Worm (Caenorhabditis elegans) whole organism, L3 larva: Measurements from ENCODE around the gene T13C5.7.

ENCODE experiments used
- R02D3.7 ChIP-seq: fragments of 150-350 bp; optimal IDR thresholded peaks from 2 replicates; lab custom pipeline; 2014; ENCODE audit warnings: missing biosample characterization, missing genetic modification characterization
- ZK546.5 ChIP-seq: sonication (generic microtip); optimal IDR thresholded peaks from 2 replicates; lab custom pipeline; 2017; ENCODE audit warnings: missing biosample characterization, missing genetic modification characterization
- aly-2 ChIP-seq: fragments of 150-350 bp; optimal IDR thresholded peaks from 2 replicates; lab custom pipeline; 2014; ENCODE audit warnings: missing biosample characterization, missing genetic modification characterization
- ama-1 ChIP-seq: fragments of 150-350 bp; optimal IDR thresholded peaks from 2 replicates; lab custom pipeline; 2018
- ceh-16 ChIP-seq: sonication (generic microtip); optimal IDR thresholded peaks from 2 replicates; lab custom pipeline; 2017; ENCODE audit warnings: missing biosample characterization, missing genetic modification characterization
- ceh-82 ChIP-seq: fragments of 150-350 bp; optimal IDR thresholded peaks from 2 replicates; lab custom pipeline; 2014; ENCODE audit warnings: missing biosample characterization, missing genetic modification characterization
- ceh-9 ChIP-seq: sonication (generic microtip); optimal IDR thresholded peaks from 2 replicates; lab custom pipeline; 2018; ENCODE audit warnings: missing biosample characterization, missing genetic modification characterization
- daf-12 ChIP-seq: fragments of 150-350 bp; optimal IDR thresholded peaks from 2 replicates; lab custom pipeline; 2014; ENCODE audit warnings: missing biosample characterization, missing genetic modification reagents, missing genetic modification characterization
- egl-27 ChIP-seq: sonication (generic microtip); optimal IDR thresholded peaks from 4 replicates; lab custom pipeline; 2017; ENCODE audit warnings: missing biosample characterization, missing genetic modification reagents, missing genetic modification characterization
- egl-5 ChIP-seq: fragments of 150-350 bp; optimal IDR thresholded peaks from 2 replicates; lab custom pipeline; 2017; ENCODE audit warnings: missing biosample characterization, missing genetic modification reagents, missing genetic modification characterization, inconsistent platforms
- elt-2 ChIP-seq: sonication (generic microtip); optimal IDR thresholded peaks from 2 replicates; lab custom pipeline; 2016; ENCODE audit warnings: missing genetic modification reagents, mild to moderate bottlenecking, missing genetic modification characterization, missing compliant biosample characterization
- elt-3 ChIP-seq, 3 experiments: fragments of 150-350 bp in 1 of 3; sonication (generic microtip) in 2 of 3; optimal IDR thresholded peaks; 2 replicates in 2 of 3; 4 replicates in 1 of 3; lab custom pipeline; 2014 to 2017; ENCODE audit warnings: missing biosample characterization in 3 of 3, missing genetic modification characterization in 3 of 3
- eor-1 ChIP-seq, 2 experiments: fragments of 150-350 bp; optimal IDR thresholded peaks; 2 replicates each; lab custom pipeline; 2014 to 2018; ENCODE audit warnings: missing biosample characterization in 2 of 2, missing genetic modification characterization in 2 of 2
- fkh-10 ChIP-seq: sonication (generic microtip); optimal IDR thresholded peaks from 2 replicates; lab custom pipeline; 2017; ENCODE audit warnings: missing biosample characterization, missing genetic modification reagents, missing genetic modification characterization
- fkh-2 ChIP-seq: fragments of 150-350 bp; optimal IDR thresholded peaks from 2 replicates; lab custom pipeline; 2014; ENCODE audit warnings: missing biosample characterization, missing genetic modification reagents, missing genetic modification characterization
- fos-1 ChIP-seq: fragments of 150-350 bp; optimal IDR thresholded peaks from 2 replicates; lab custom pipeline; 2014; ENCODE audit warnings: missing biosample characterization, missing genetic modification characterization
- hmg-11 ChIP-seq: sonication (generic microtip); optimal IDR thresholded peaks from 2 replicates; lab custom pipeline; 2016; ENCODE audit warnings: missing genetic modification characterization, missing compliant biosample characterization
- jun-1 ChIP-seq: fragments of 150-350 bp; optimal IDR thresholded peaks from 2 replicates; lab custom pipeline; 2014; ENCODE audit warnings: missing biosample characterization, missing genetic modification reagents, missing genetic modification characterization
- lin-15B ChIP-seq: fragments of 150-350 bp; optimal IDR thresholded peaks from 2 replicates; lab custom pipeline; 2014; ENCODE audit warnings: missing biosample characterization, missing genetic modification characterization
- lin-39 ChIP-seq: fragments of 150-350 bp; optimal IDR thresholded peaks from 2 replicates; lab custom pipeline; 2018; ENCODE audit warnings: missing biosample characterization, missing genetic modification reagents, missing genetic modification characterization
- lsy-12 ChIP-seq: sonication (generic microtip); optimal IDR thresholded peaks from 2 replicates; lab custom pipeline; 2016; ENCODE audit warnings: mild to moderate bottlenecking, missing genetic modification characterization, missing compliant biosample characterization
- nfya-1 ChIP-seq: sonication (generic microtip); optimal IDR thresholded peaks from 2 replicates; lab custom pipeline; 2017; ENCODE audit warnings: missing genetic modification characterization, mild to moderate bottlenecking, missing compliant biosample characterization, antibody characterized with exemption, moderate library complexity; ENCODE audit not compliant: insufficient read depth
- nhr-11 ChIP-seq: fragments of 150-350 bp; optimal IDR thresholded peaks from 2 replicates; lab custom pipeline; 2014; ENCODE audit warnings: missing biosample characterization, missing genetic modification characterization
- nhr-23 ChIP-seq: fragments of 150-350 bp; optimal IDR thresholded peaks from 2 replicates; lab custom pipeline; 2014; ENCODE audit warnings: missing biosample characterization, missing genetic modification reagents, missing genetic modification characterization
- nhr-237 ChIP-seq: fragments of 150-350 bp; optimal IDR thresholded peaks from 2 replicates; lab custom pipeline; 2014; ENCODE audit warnings: missing biosample characterization, missing genetic modification characterization
- nhr-25 ChIP-seq: sonication (generic microtip); optimal IDR thresholded peaks from 2 replicates; lab custom pipeline; 2017; ENCODE audit warnings: missing biosample characterization, missing genetic modification characterization
- nhr-43 ChIP-seq: sonication (generic microtip); optimal IDR thresholded peaks from 2 replicates; lab custom pipeline; 2016; ENCODE audit warnings: mild to moderate bottlenecking, missing genetic modification characterization, missing compliant biosample characterization; ENCODE audit not compliant: poor library complexity, severe bottlenecking
- nhr-76 ChIP-seq: fragments of 150-350 bp; sonication (generic microtip); optimal IDR thresholded peaks from 5 replicates; lab custom pipeline; 2014; ENCODE audit warnings: missing biosample characterization, missing genetic modification characterization
- nhr-77 ChIP-seq: fragments of 150-350 bp; optimal IDR thresholded peaks from 2 replicates; lab custom pipeline; 2014; ENCODE audit warnings: missing biosample characterization, missing genetic modification characterization
- pha-4 ChIP-seq: fragments of 150-350 bp; optimal IDR thresholded peaks from 2 replicates; lab custom pipeline; 2014; ENCODE audit warnings: missing biosample characterization, missing genetic modification reagents, missing genetic modification characterization
- pqm-1 ChIP-seq: fragments of 150-350 bp; optimal IDR thresholded peaks from 2 replicates; lab custom pipeline; 2017; ENCODE audit warnings: missing biosample characterization, missing genetic modification characterization, inconsistent platforms
- sea-2 ChIP-seq: fragments of 150-350 bp; sonication (generic microtip); optimal IDR thresholded peaks from 4 replicates; lab custom pipeline; 2014; ENCODE audit warnings: missing biosample characterization, missing genetic modification reagents, missing genetic modification characterization
- skn-1 ChIP-seq: fragments of 150-350 bp; optimal IDR thresholded peaks from 2 replicates; lab custom pipeline; 2014; ENCODE audit warnings: missing biosample characterization, missing genetic modification characterization
- snpc-4 ChIP-seq: fragments of 150-350 bp; optimal IDR thresholded peaks from 2 replicates; lab custom pipeline; 2014; ENCODE audit warnings: missing biosample characterization, missing genetic modification characterization
- tbx-2 ChIP-seq: sonication (generic microtip); optimal IDR thresholded peaks from 2 replicates; lab custom pipeline; 2016; ENCODE audit warnings: mild to moderate bottlenecking, missing genetic modification characterization, missing compliant biosample characterization
- unc-39 ChIP-seq: sonication (generic microtip); optimal IDR thresholded peaks from 4 replicates; lab custom pipeline; 2017; ENCODE audit warnings: missing biosample characterization, missing genetic modification characterization
- unc-62 ChIP-seq: fragments of 150-350 bp; sonication (generic microtip); optimal IDR thresholded peaks from 4 replicates; lab custom pipeline; 2014; ENCODE audit warnings: missing biosample characterization, missing genetic modification reagents, missing genetic modification characterization
- zag-1 ChIP-seq: fragments of 150-350 bp; optimal IDR thresholded peaks from 2 replicates; lab custom pipeline; 2014; ENCODE audit warnings: missing biosample characterization, missing genetic modification characterization
- ztf-11 ChIP-seq: fragments of 150-350 bp; optimal IDR thresholded peaks from 2 replicates; lab custom pipeline; 2014; ENCODE audit warnings: missing biosample characterization, missing genetic modification characterization

T13C5.7 gene

ce11 chrX:6207687-6208088, 27.3 kb downstream of the T13C5.7 start, which contains the start of gene T13C5.6 (continued):
- TF ChIP-seq R02D3.7 (tag; lab: Kevin White, UChicago): peak; percentile 40
- TF ChIP-seq pqm-1 (tag; lab: Kevin White, UChicago): peak; percentile 39
- peak; percentile 35 for TF ChIP-seq sea-2 (GFP tag; lab: Kevin White, UChicago)
- peak; percentile 6 for TF ChIP-seq unc-39 (tag; lab: Kevin White, UChicago)
- TF ChIP-seq nhr-77 (tag; lab: Kevin White, UChicago): peak; percentile 24
- no peak for TF ChIP-seq eor-1 (tag; optimal IDR thresholded peaks at IDR 0.05; lab: Kevin White, UChicago)
- TF ChIP-seq daf-12 (tag; lab: Kevin White, UChicago): no peak
- TF ChIP-seq lsy-12: peak; percentile 93
- peak; percentile 28 for TF ChIP-seq fkh-2 (tag; lab: Kevin White, UChicago)
- peak; percentile 60 for TF ChIP-seq lin-15B (tag; lab: Kevin White, UChicago)
- peak; percentile 3 for TF ChIP-seq zag-1 (tag; lab: Kevin White, UChicago)
- no peak for TF ChIP-seq ZK546.5 (tag; lab: Kevin White, UChicago)
- peak; percentile 20 for TF ChIP-seq fkh-10 (GFP tag; lab: Kevin White, UChicago)
- TF ChIP-seq ceh-9: no peak
- TF ChIP-seq fos-1 (tag; lab: Kevin White, UChicago): peak; percentile 52
- peak; percentile 39 for TF ChIP-seq nhr-76 (tag; lab: Kevin White, UChicago)

ce11 chrX:6208463-6208862, 28.1 kb downstream of the T13C5.7 start, which contains the start of gene C14F11.7:
Gene C14F11.7 (minus strand): TSS chrX:6208563.
- TF ChIP-seq aly-2 (tag; lab: Kevin White, UChicago) (no peak), daf-12 (tag; lab: Kevin White, UChicago) (no peak), pha-4 (tag; lab: Kevin White, UChicago) (no peak), lin-39 (tag; lab: Kevin White, UChicago) (no peak), sea-2 (GFP tag; lab: Kevin White, UChicago) (no peak), nhr-77 (tag; lab: Kevin White, UChicago) (no peak), eor-1 (tag; optimal IDR thresholded peaks at IDR 0.05; lab: Kevin White, UChicago) (no peak), elt-3 (tag; optimal IDR thresholded peaks at IDR 0.05; lab: Kevin White, UChicago) (no peak), nhr-23 (tag; lab: Kevin White, UChicago) (no peak), nhr-43 (tag; lab: Kevin White, UChicago) (no peak), lin-15B (tag; lab: Kevin White, UChicago) (no peak), pqm-1 (tag; lab: Kevin White, UChicago) (no peak), ceh-82 (tag; lab: Kevin White, UChicago) (no peak)

- no peak for TF ChIP-seq ama-1 (lab: Kevin White, UChicago)
- no peak for TF ChIP-seq nhr-77 (tag; lab: Kevin White, UChicago)
- no peak for TF ChIP-seq snpc-4
Measured at ce11 chrX:6211322-6211820, 31.0 kb downstream of the T13C5.7 start.

- TF ChIP-seq nhr-77 (tag; lab: Kevin White, UChicago): no peak
- TF ChIP-seq jun-1 (tag; lab: Kevin White, UChicago): no peak
- TF ChIP-seq ceh-9: no peak
- no peak for TF ChIP-seq lin-39 (tag; lab: Kevin White, UChicago)
- TF ChIP-seq unc-62 (GFP tag; lab: Kevin White, UChicago): no peak
- no peak for TF ChIP-seq egl-27
- TF ChIP-seq R02D3.7 (tag; lab: Kevin White, UChicago): no peak
- TF ChIP-seq fos-1 (tag; lab: Kevin White, UChicago): no peak
- TF ChIP-seq nhr-76 (tag; lab: Kevin White, UChicago): no peak
- no peak for TF ChIP-seq aly-2 (tag; lab: Kevin White, UChicago)
- TF ChIP-seq zag-1 (tag; lab: Kevin White, UChicago): no peak
- no peak for TF ChIP-seq fkh-10 (GFP tag; lab: Kevin White, UChicago)
Measured at ce11 chrX:6216551-6216950, 36.2 kb downstream of the T13C5.7 start, which contains the start of gene lrch-1. Gene lrch-1 (minus strand): TSS chrX:6216651.

ce11 chrX:6219892-6220291, 39.5 kb downstream of the T13C5.7 start:
- peak; percentile 35 for TF ChIP-seq elt-2 (tag; lab: Kevin White, UChicago)
- TF ChIP-seq nhr-11: no peak
- peak; percentile 15 for TF ChIP-seq skn-1 (tag; lab: Kevin White, UChicago)
- no peak for TF ChIP-seq nhr-76 (tag; lab: Kevin White, UChicago)
- no peak for TF ChIP-seq ceh-16 (tag; lab: Kevin White, UChicago)
- TF ChIP-seq nhr-43 (tag; lab: Kevin White, UChicago): peak; percentile 34
- peak; percentile 12 for TF ChIP-seq R02D3.7 (tag; lab: Kevin White, UChicago)
- peak; percentile 39 for TF ChIP-seq nfya-1 (tag; lab: Kevin White, UChicago)
- TF ChIP-seq elt-3 (tag; optimal IDR thresholded peaks at IDR 0.05; lab: Kevin White, UChicago): no peak
- peak; percentile 57 for TF ChIP-seq lin-39 (tag; lab: Kevin White, UChicago)
- TF ChIP-seq nhr-25 (tag; lab: Kevin White, UChicago): peak; percentile 53
- TF ChIP-seq tbx-2 (tag; lab: Kevin White, UChicago): peak; percentile 7
- TF ChIP-seq jun-1 (tag; lab: Kevin White, UChicago): peak; percentile 53
- no peak for TF ChIP-seq nhr-237 (tag; lab: Kevin White, UChicago)
- peak; percentile 33 for TF ChIP-seq egl-27
- TF ChIP-seq egl-5: peak; percentile 38
- no peak for TF ChIP-seq snpc-4
- TF ChIP-seq pqm-1 (tag; lab: Kevin White, UChicago): no peak
- peak; percentile 50 for TF ChIP-seq pha-4 (tag; lab: Kevin White, UChicago)
- no peak for TF ChIP-seq daf-12 (tag; lab: Kevin White, UChicago)
- TF ChIP-seq hmg-11 (tag; lab: Kevin White, UChicago): peak; percentile 52
- TF ChIP-seq ztf-11: no peak
